Worm (Caenorhabditis elegans) whole organism, L2 larva: Measurements from ENCODE around the gene T01C8.2.

ENCODE experiments used
- mdl-1 ChIP-seq, 2 experiments: fragments of 150-350 bp in 1 of 2; sonication (generic microtip) in 1 of 2; optimal IDR thresholded peaks; 2 replicates each; lab custom pipeline; 2017; ENCODE audit warnings: missing biosample characterization in 2 of 2, missing genetic modification characterization in 2 of 2
- zag-1 ChIP-seq: fragments of 150-350 bp; optimal IDR thresholded peaks from 2 replicates; lab custom pipeline; 2014; ENCODE audit warnings: missing biosample characterization, missing genetic modification characterization

DNA sequence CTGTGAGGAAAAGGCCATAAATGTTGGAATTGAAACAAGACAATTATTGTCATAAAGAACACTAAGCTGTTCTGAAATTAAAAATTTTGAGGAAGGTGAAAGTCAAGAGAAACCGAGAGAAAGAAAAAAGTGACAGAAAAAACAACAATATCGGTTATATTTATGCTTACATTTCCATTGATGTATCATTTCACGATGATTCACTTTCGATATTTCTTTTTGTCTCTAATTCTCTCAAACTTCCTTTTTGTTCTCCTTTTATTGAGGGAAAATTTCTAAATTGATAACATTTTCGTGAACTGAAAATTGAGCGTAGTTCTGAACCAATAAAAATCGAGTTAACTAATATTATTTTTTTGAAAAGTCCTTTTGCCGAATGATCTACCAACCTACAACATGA, 28.7 kb downstream of the T01C8.2 start:
- TF ChIP-seq mdl-1 (tag; optimal IDR thresholded peaks at IDR 0.05; lab: Kevin White, UChicago): no peak
- TF ChIP-seq zag-1: no peak
